Worm (Caenorhabditis elegans) whole organism, L3 larva: ENCODE results near the gene srr-6.
A peak's percentile ranks its signal among the peaks of the same experiment; 100 is the strongest.

Experiments used
- R02D3.7 ChIP-seq: fragments of 150-350 bp; optimal IDR thresholded peaks from 2 replicates; lab custom pipeline; 2014; ENCODE audit warnings: missing biosample characterization, missing genetic modification characterization
- ZK546.5 ChIP-seq: sonication (generic microtip); optimal IDR thresholded peaks from 2 replicates; lab custom pipeline; 2017; ENCODE audit warnings: missing biosample characterization, missing genetic modification characterization
- aly-2 ChIP-seq: fragments of 150-350 bp; optimal IDR thresholded peaks from 2 replicates; lab custom pipeline; 2014; ENCODE audit warnings: missing biosample characterization, missing genetic modification characterization
- ceh-82 ChIP-seq: fragments of 150-350 bp; optimal IDR thresholded peaks from 2 replicates; lab custom pipeline; 2014; ENCODE audit warnings: missing biosample characterization, missing genetic modification characterization
- daf-12 ChIP-seq: fragments of 150-350 bp; optimal IDR thresholded peaks from 2 replicates; lab custom pipeline; 2014; ENCODE audit warnings: missing biosample characterization, missing genetic modification reagents, missing genetic modification characterization
- egl-27 ChIP-seq: sonication (generic microtip); optimal IDR thresholded peaks from 4 replicates; lab custom pipeline; 2017; ENCODE audit warnings: missing biosample characterization, missing genetic modification reagents, missing genetic modification characterization
- egl-5 ChIP-seq: fragments of 150-350 bp; optimal IDR thresholded peaks from 2 replicates; lab custom pipeline; 2017; ENCODE audit warnings: missing biosample characterization, missing genetic modification reagents, missing genetic modification characterization, inconsistent platforms
- elt-1 ChIP-seq: fragments of 150-350 bp; optimal IDR thresholded peaks from 2 replicates; lab custom pipeline; 2014; ENCODE audit warnings: missing biosample characterization, missing genetic modification characterization
- elt-2 ChIP-seq: sonication (generic microtip); optimal IDR thresholded peaks from 2 replicates; lab custom pipeline; 2016; ENCODE audit warnings: missing genetic modification reagents, mild to moderate bottlenecking, missing genetic modification characterization, missing compliant biosample characterization
- eor-1 ChIP-seq, 2 experiments: fragments of 150-350 bp; optimal IDR thresholded peaks; 2 replicates each; lab custom pipeline; 2014 to 2018; ENCODE audit warnings: missing biosample characterization in 2 of 2, missing genetic modification characterization in 2 of 2
- fkh-10 ChIP-seq: sonication (generic microtip); optimal IDR thresholded peaks from 2 replicates; lab custom pipeline; 2017; ENCODE audit warnings: missing biosample characterization, missing genetic modification reagents, missing genetic modification characterization
- jun-1 ChIP-seq: fragments of 150-350 bp; optimal IDR thresholded peaks from 2 replicates; lab custom pipeline; 2014; ENCODE audit warnings: missing biosample characterization, missing genetic modification reagents, missing genetic modification characterization
- lin-39 ChIP-seq: fragments of 150-350 bp; optimal IDR thresholded peaks from 2 replicates; lab custom pipeline; 2018; ENCODE audit warnings: missing biosample characterization, missing genetic modification reagents, missing genetic modification characterization
- lsy-12 ChIP-seq: sonication (generic microtip); optimal IDR thresholded peaks from 2 replicates; lab custom pipeline; 2016; ENCODE audit warnings: mild to moderate bottlenecking, missing genetic modification characterization, missing compliant biosample characterization
- mdl-1 ChIP-seq: fragments of 150-350 bp; optimal IDR thresholded peaks from 2 replicates; lab custom pipeline; 2014; ENCODE audit warnings: missing biosample characterization, missing genetic modification characterization
- mml-1 ChIP-seq: fragments of 150-350 bp; sonication (generic microtip); optimal IDR thresholded peaks from 3 replicates; lab custom pipeline; 2014; ENCODE audit warnings: missing biosample characterization, missing genetic modification characterization
- nfya-1 ChIP-seq: sonication (generic microtip); optimal IDR thresholded peaks from 2 replicates; lab custom pipeline; 2017; ENCODE audit warnings: missing genetic modification characterization, mild to moderate bottlenecking, missing compliant biosample characterization, antibody characterized with exemption, moderate library complexity; ENCODE audit not compliant: insufficient read depth
- nhr-11 ChIP-seq: fragments of 150-350 bp; optimal IDR thresholded peaks from 2 replicates; lab custom pipeline; 2014; ENCODE audit warnings: missing biosample characterization, missing genetic modification characterization
- nhr-23 ChIP-seq: fragments of 150-350 bp; optimal IDR thresholded peaks from 2 replicates; lab custom pipeline; 2014; ENCODE audit warnings: missing biosample characterization, missing genetic modification reagents, missing genetic modification characterization
- nhr-237 ChIP-seq: fragments of 150-350 bp; optimal IDR thresholded peaks from 2 replicates; lab custom pipeline; 2014; ENCODE audit warnings: missing biosample characterization, missing genetic modification characterization
- nhr-25 ChIP-seq: sonication (generic microtip); optimal IDR thresholded peaks from 2 replicates; lab custom pipeline; 2017; ENCODE audit warnings: missing biosample characterization, missing genetic modification characterization
- nhr-43 ChIP-seq: sonication (generic microtip); optimal IDR thresholded peaks from 2 replicates; lab custom pipeline; 2016; ENCODE audit warnings: mild to moderate bottlenecking, missing genetic modification characterization, missing compliant biosample characterization; ENCODE audit not compliant: poor library complexity, severe bottlenecking
- nhr-67 ChIP-seq: fragments of 150-350 bp; optimal IDR thresholded peaks from 2 replicates; lab custom pipeline; 2014; ENCODE audit warnings: missing biosample characterization, missing genetic modification characterization
- nhr-76 ChIP-seq: fragments of 150-350 bp; sonication (generic microtip); optimal IDR thresholded peaks from 5 replicates; lab custom pipeline; 2014; ENCODE audit warnings: missing biosample characterization, missing genetic modification characterization
- pha-4 ChIP-seq: fragments of 150-350 bp; optimal IDR thresholded peaks from 2 replicates; lab custom pipeline; 2014; ENCODE audit warnings: missing biosample characterization, missing genetic modification reagents, missing genetic modification characterization
- pqm-1 ChIP-seq: fragments of 150-350 bp; optimal IDR thresholded peaks from 2 replicates; lab custom pipeline; 2017; ENCODE audit warnings: missing biosample characterization, missing genetic modification characterization, inconsistent platforms
- sea-2 ChIP-seq: fragments of 150-350 bp; sonication (generic microtip); optimal IDR thresholded peaks from 4 replicates; lab custom pipeline; 2014; ENCODE audit warnings: missing biosample characterization, missing genetic modification reagents, missing genetic modification characterization
- skn-1 ChIP-seq: fragments of 150-350 bp; optimal IDR thresholded peaks from 2 replicates; lab custom pipeline; 2014; ENCODE audit warnings: missing biosample characterization, missing genetic modification characterization
- snpc-4 ChIP-seq: fragments of 150-350 bp; optimal IDR thresholded peaks from 2 replicates; lab custom pipeline; 2014; ENCODE audit warnings: missing biosample characterization, missing genetic modification characterization
- tbx-2 ChIP-seq: sonication (generic microtip); optimal IDR thresholded peaks from 2 replicates; lab custom pipeline; 2016; ENCODE audit warnings: mild to moderate bottlenecking, missing genetic modification characterization, missing compliant biosample characterization
- unc-39 ChIP-seq: sonication (generic microtip); optimal IDR thresholded peaks from 4 replicates; lab custom pipeline; 2017; ENCODE audit warnings: missing biosample characterization, missing genetic modification characterization
- zag-1 ChIP-seq: fragments of 150-350 bp; optimal IDR thresholded peaks from 2 replicates; lab custom pipeline; 2014; ENCODE audit warnings: missing biosample characterization, missing genetic modification characterization
- ztf-4 ChIP-seq: fragments of 150-350 bp; optimal IDR thresholded peaks from 2 replicates; lab custom pipeline; 2014; ENCODE audit warnings: missing biosample characterization, missing genetic modification characterization

Gene srr-6

ce11 chrV:5018810-5019274 is 6.2 kb downstream of the srr-6 start, which contains the start of gene srr-4:
Gene srr-4, plus strand, starts transcription at chrV:5019224.
- TF ChIP-seq ceh-82 (tag; lab: Kevin White, UChicago) (no peak), pqm-1 (tag; lab: Kevin White, UChicago) (peak; percentile 28), nhr-11 (tag; lab: Kevin White, UChicago) (no peak), nhr-23 (tag; lab: Kevin White, UChicago) (no peak), nhr-67 (tag; lab: Kevin White, UChicago) (no peak), eor-1 (tag; optimal IDR thresholded peaks at IDR 0.05; lab: Kevin White, UChicago) (no peak), egl-5 (tag; lab: Kevin White, UChicago) (no peak)

ce11 chrV:5023355-5023754 is 10.8 kb downstream of the srr-6 start:
- TF ChIP-seq tbx-2 (tag; lab: Kevin White, UChicago) (no peak), elt-2 (tag; lab: Kevin White, UChicago) (peak; percentile 2), nhr-11 (tag; lab: Kevin White, UChicago) (no peak), R02D3.7 (no peak), sea-2 (no peak)

- TF ChIP-seq nhr-43 (tag; lab: Kevin White, UChicago) (peak; percentile 13), skn-1 (tag; lab: Kevin White, UChicago) (no peak), pqm-1 (tag; lab: Kevin White, UChicago) (peak; percentile 58), elt-2 (tag; lab: Kevin White, UChicago) (peak; percentile 90)
Measured at ce11 chrV:5026438-5026837, 13.8 kb downstream of the srr-6 start.

ce11 chrV:5027640-5028039 is 15.0 kb downstream of the srr-6 start, which contains the start of gene cpt-4:
Gene cpt-4, minus strand, starts transcription at chrV:5027723.
- TF ChIP-seq nhr-25 (tag; lab: Kevin White, UChicago) (no peak), mdl-1 (tag; lab: Kevin White, UChicago) (peak; percentile 5), elt-2 (tag; lab: Kevin White, UChicago) (peak; percentile 95), pqm-1 (tag; lab: Kevin White, UChicago) (peak; percentile 83)
- TF ChIP-seq, all 47 proteins: peak for 3

ce11 chrV:5030212-5030611 is 17.6 kb downstream of the srr-6 start:
- peak; percentile 3 for TF ChIP-seq jun-1 (tag; lab: Kevin White, UChicago)
- TF ChIP-seq egl-27 (tag; lab: Kevin White, UChicago), result no peak
- TF ChIP-seq pqm-1 (tag; lab: Kevin White, UChicago), result peak; percentile 86
- TF ChIP-seq nhr-76 (tag; lab: Kevin White, UChicago), result no peak
- peak; percentile 28 for TF ChIP-seq pha-4 (tag; lab: Kevin White, UChicago)
- peak; percentile 38 for TF ChIP-seq skn-1 (tag; lab: Kevin White, UChicago)
- TF ChIP-seq unc-39, result no peak
- TF ChIP-seq aly-2 (tag; lab: Kevin White, UChicago), result no peak
- TF ChIP-seq zag-1 (tag; lab: Kevin White, UChicago), result no peak
- TF ChIP-seq elt-2 (tag; lab: Kevin White, UChicago), result peak; percentile 88
- no peak for TF ChIP-seq nhr-23 (tag; lab: Kevin White, UChicago)

ce11 chrV:5030715-5031114 is 18.1 kb downstream of the srr-6 start, which contains the start of gene swt-7:
Gene swt-7, minus strand, starts transcription at chrV:5030815.
- TF ChIP-seq nhr-25 (tag; lab: Kevin White, UChicago), result no peak
- TF ChIP-seq unc-39, result no peak

- TF ChIP-seq ZK546.5 (tag; lab: Kevin White, UChicago), result no peak
- peak; percentile 66 for TF ChIP-seq elt-2 (tag; lab: Kevin White, UChicago)
Measured at ce11 chrV:5031764-5032163, 19.2 kb downstream of the srr-6 start.

ce11 chrV:5032176-5032575 is 19.6 kb downstream of the srr-6 start:
- TF ChIP-seq nfya-1 (tag; lab: Kevin White, UChicago) (no peak), skn-1 (tag; lab: Kevin White, UChicago) (no peak), pha-4 (tag; lab: Kevin White, UChicago) (peak; percentile 11), eor-1 (tag; optimal IDR thresholded peaks at IDR 0.05; lab: Kevin White, UChicago) (no peak), zag-1 (tag; lab: Kevin White, UChicago) (no peak), nhr-23 (tag; lab: Kevin White, UChicago) (peak; percentile 42), daf-12 (no peak), R02D3.7 (no peak), lin-39 (tag; lab: Kevin White, UChicago) (peak; percentile 0), fkh-10 (GFP tag; lab: Kevin White, UChicago) (no peak), mml-1 (tag; lab: Kevin White, UChicago) (peak; percentile 58), pqm-1 (tag; lab: Kevin White, UChicago) (peak; percentile 41), aly-2 (tag; lab: Kevin White, UChicago) (no peak), sea-2 (no peak), elt-2 (tag; lab: Kevin White, UChicago) (peak; percentile 48), tbx-2 (tag; lab: Kevin White, UChicago) (no peak), elt-1 (no peak), snpc-4 (no peak), nhr-43 (tag; lab: Kevin White, UChicago) (no peak), nhr-76 (tag; lab: Kevin White, UChicago) (no peak), ceh-82 (tag; lab: Kevin White, UChicago) (no peak), nhr-237 (tag; lab: Kevin White, UChicago) (no peak), mdl-1 (tag; lab: Kevin White, UChicago) (peak; percentile 68), ztf-4 (no peak), lsy-12 (tag; lab: Kevin White, UChicago) (no peak)
